Comparison of ENCODE assay signal across 2 fruit fly cellular contexts in genomic region chr2L:17452084-17452483, dm6.
TF ChIP-seq lines count a peak whose summit lies in the region.

No protein-coding gene starts in this region.

- TF ChIP-seq CTCF in whole organism, embryonic (GFP tag; optimal IDR thresholded peaks at IDR 0.05; lab: Kevin White, UChicago), result no peak

TF ChIP-seq in whole organism, embryonic, 481 proteins besides CTCF, POLR2A, EP300 and RAD21:
- no peak for TF ChIP-seq wor (GFP tag; IDR thresholded peaks at IDR 0.05; lab: Robert Waterston, UW)
- peak; percentile 38 for TF ChIP-seq cwo (GFP tag; optimal IDR thresholded peaks at IDR 0.05; lab: Kevin White, UChicago)
- TF ChIP-seq sna (GFP tag; IDR thresholded peaks at IDR 0.05; lab: Robert Waterston, UW; ENCODE audit: partially characterized antibody), result no peak
- no peak for TF ChIP-seq CG14441 (GFP tag; IDR thresholded peaks at IDR 0.05; lab: Robert Waterston, UW)
- no peak for TF ChIP-seq kay (GFP tag; optimal IDR thresholded peaks at IDR 0.05; lab: Kevin White, UChicago)
- peak; percentile 50 for TF ChIP-seq sens (GFP tag; lab: Kevin White, UChicago)
- no peak for TF ChIP-seq CG17802 (tag; optimal IDR thresholded peaks at IDR 0.05; lab: Kevin White, UChicago)
- peak; percentile 92 for TF ChIP-seq Hey (tag; optimal IDR thresholded peaks at IDR 0.05; lab: Kevin White, UChicago)
- TF ChIP-seq HHEX (GFP tag; optimal IDR thresholded peaks at IDR 0.05; lab: Kevin White, UChicago), result no peak
- TF ChIP-seq Usf (GFP tag; optimal IDR thresholded peaks at IDR 0.05; lab: Kevin White, UChicago), result no peak

TF ChIP-seq in whole organism, prepupa, 60 proteins besides CTCF, POLR2A, EP300 and RAD21:
- TF ChIP-seq spab (GFP tag; optimal IDR thresholded peaks at IDR 0.05; lab: Kevin White, UChicago) (no peak), svp (GFP tag; lab: Kevin White, UChicago) (peak; percentile 62)
TF ChIP-seq in whole organism, prepupa: peak in this region for 1.
